Worm (Caenorhabditis elegans) whole organism, late embryonic: ENCODE measurements around the gene srz-6.

Experiments used
- mec-3 ChIP-seq: sonication (generic microtip); optimal IDR thresholded peaks from 2 replicates; lab custom pipeline; 2016; ENCODE audit warnings: borderline replicate concordance, missing genetic modification characterization, missing compliant biosample characterization
- nhr-232 ChIP-seq: sonication (generic microtip); optimal IDR thresholded peaks from 2 replicates; lab custom pipeline; 2016; ENCODE audit warnings: missing genetic modification characterization, missing compliant biosample characterization

- TF ChIP-seq nhr-232 (tag; lab: Kevin White, UChicago) = no peak
- no peak for TF ChIP-seq mec-3 (tag; lab: Kevin White, UChicago)
Measured at ce11 chrII:12444679-12445376, 47.2 kb upstream of the srz-6 start, which contains the start of the genes W05H5.1 and pitr-6.
